Worm (Caenorhabditis elegans) whole organism, early embryonic: ENCODE results near the gene glr-4.

Experiments used
- B0310.2 ChIP-seq: sonication (generic microtip); optimal IDR thresholded peaks from 2 replicates; lab custom pipeline; 2016; ENCODE audit warnings: mild to moderate bottlenecking, missing genetic modification characterization, missing compliant biosample characterization
- F13C5.2 ChIP-seq: sonication (generic microtip); optimal IDR thresholded peaks from 2 replicates; lab custom pipeline; 2017; ENCODE audit warnings: mild to moderate bottlenecking, missing genetic modification characterization, inconsistent platforms, missing compliant biosample characterization
- aly-1 ChIP-seq: sonication (generic microtip); optimal IDR thresholded peaks from 2 replicates; lab custom pipeline; 2016; ENCODE audit warnings: missing genetic modification characterization, missing compliant biosample characterization
- ama-1 ChIP-seq: fragments of 150-350 bp; optimal IDR thresholded peaks from 2 replicates; lab custom pipeline; 2014
- ceh-13 ChIP-seq: fragments of 200-800 bp; sonication (Bioruptor generic); optimal IDR thresholded peaks from 2 replicates; lab custom pipeline; 2018; ENCODE audit warnings: mild to moderate bottlenecking, missing genetic modification characterization, missing compliant biosample characterization
- ceh-36 ChIP-seq: sonication (generic microtip); optimal IDR thresholded peaks from 2 replicates; lab custom pipeline; 2016; ENCODE audit warnings: missing genetic modification characterization, inconsistent platforms, missing compliant biosample characterization
- ets-7 ChIP-seq: sonication (generic microtip); optimal IDR thresholded peaks from 2 replicates; lab custom pipeline; 2016; ENCODE audit warnings: missing genotype, missing genetic modification characterization, missing compliant biosample characterization
- flt-1 ChIP-seq: fragments of 200-800 bp; sonication (Bioruptor generic); IDR thresholded peaks from 2 replicates; pipeline ENCODE4 v1.3.6; 2022; ENCODE audit warnings: missing genetic modification characterization, missing compliant biosample characterization
- hmbx-1 ChIP-seq: sonication (generic microtip); optimal IDR thresholded peaks from 2 replicates; lab custom pipeline; 2016; ENCODE audit warnings: mild to moderate bottlenecking, missing genetic modification characterization, missing compliant biosample characterization
- hmg-4 ChIP-seq: fragments of 200-800 bp; sonication (Bioruptor generic); optimal IDR thresholded peaks from 2 replicates; lab custom pipeline; 2018; ENCODE audit warnings: mild to moderate bottlenecking, missing genetic modification characterization, missing compliant biosample characterization
- hnd-1 ChIP-seq: sonication (generic microtip); optimal IDR thresholded peaks from 2 replicates; lab custom pipeline; 2016; ENCODE audit warnings: missing genetic modification characterization, missing compliant biosample characterization
- pes-1 ChIP-seq: fragments of 200-800 bp; sonication (Bioruptor generic); IDR thresholded peaks from 2 replicates; pipeline ENCODE4 v1.3.6; 2022; ENCODE audit warnings: missing genetic modification reagents, missing genetic modification characterization, missing compliant biosample characterization
- scrt-1 ChIP-seq: fragments of 200-800 bp; sonication (Bioruptor generic); IDR thresholded peaks from 2 replicates; pipeline ENCODE4 v1.3.6; 2022; ENCODE audit warnings: missing genetic modification characterization, missing compliant biosample characterization
- sea-1 ChIP-seq: fragments of 200-800 bp; sonication (Bioruptor generic); conservative IDR thresholded peaks from 2 replicates; pipeline ENCODE4 v1.3.6; 2022; ENCODE audit warnings: missing genetic modification characterization, missing compliant biosample characterization
- tbx-11 ChIP-seq: fragments of 200-800 bp; sonication (Bioruptor generic); IDR thresholded peaks from 2 replicates; pipeline ENCODE4 v1.3.6; 2022; ENCODE audit warnings: missing genetic modification characterization, missing compliant biosample characterization
- tbx-37 ChIP-seq: fragments of 200-800 bp; sonication (Bioruptor generic); conservative IDR thresholded peaks from 2 replicates; pipeline ENCODE4 v1.3.6; 2022; ENCODE audit warnings: missing genetic modification reagents, missing genetic modification characterization, missing compliant biosample characterization
- tra-4 ChIP-seq: sonication (generic microtip); optimal IDR thresholded peaks from 2 replicates; lab custom pipeline; 2017; ENCODE audit warnings: missing genetic modification characterization, missing compliant biosample characterization

The glr-4 gene

DNA sequence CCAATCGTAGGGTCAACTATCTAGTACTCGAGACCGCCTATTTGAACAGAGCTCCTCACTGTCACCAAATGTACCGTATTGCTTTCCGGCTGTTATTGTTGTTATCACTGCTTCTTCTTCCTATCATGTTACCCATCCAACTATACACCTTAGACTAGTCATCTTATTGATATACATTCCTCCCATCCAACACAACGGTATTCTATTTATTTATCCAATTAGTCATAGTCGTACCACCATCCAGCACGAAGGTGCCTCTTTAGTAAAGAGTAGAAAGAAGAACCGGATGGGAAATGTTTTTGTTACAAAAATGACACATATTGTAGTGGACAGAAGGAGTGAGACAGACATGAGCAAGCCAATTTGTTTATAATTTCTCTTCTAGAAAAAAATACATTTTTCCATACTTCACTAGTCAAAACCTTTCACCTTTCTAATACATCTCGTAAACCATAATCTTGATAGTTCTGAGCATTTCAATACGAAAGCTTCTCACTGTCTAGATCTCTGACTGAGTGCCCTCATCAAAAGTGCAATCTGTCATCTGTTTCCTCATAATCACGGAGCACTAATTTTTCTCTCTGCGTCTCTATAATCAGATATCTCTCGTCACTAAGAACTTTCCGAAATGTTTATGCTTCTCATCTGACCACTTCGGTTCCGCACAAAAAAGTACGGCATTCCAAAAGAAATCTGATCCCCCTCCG is 16.2 kb upstream of the glr-4 start:
- no peak for TF ChIP-seq tbx-37 (GFP tag; lab: Robert Waterston, UW)
- no peak for TF ChIP-seq scrt-1 (GFP tag; lab: Robert Waterston, UW)
- TF ChIP-seq hmg-4 (GFP tag; lab: Kevin White, UChicago): no peak
- TF ChIP-seq hmbx-1 (tag; lab: Kevin White, UChicago): no peak
- TF ChIP-seq ama-1: no peak
- no peak for TF ChIP-seq flt-1 (GFP tag; lab: Robert Waterston, UW)
- no peak for TF ChIP-seq aly-1 (tag; lab: Kevin White, UChicago)
- TF ChIP-seq ceh-13 (GFP tag; lab: Kevin White, UChicago): no peak
- TF ChIP-seq tbx-11: no peak
- TF ChIP-seq hnd-1 (tag; lab: Kevin White, UChicago): no peak
- no peak for TF ChIP-seq F13C5.2 (tag; lab: Kevin White, UChicago)
- no peak for TF ChIP-seq B0310.2 (tag; lab: Kevin White, UChicago)

ce11 chrII:7809358-7809914 is 15.3 kb upstream of the glr-4 start:
- TF ChIP-seq ceh-36 (tag; lab: Kevin White, UChicago) (peak; percentile 4), tra-4 (tag; lab: Kevin White, UChicago) (peak; percentile 3), hmg-4 (GFP tag; lab: Kevin White, UChicago) (peak; percentile 58), F13C5.2 (tag; lab: Kevin White, UChicago) (no peak)

- TF ChIP-seq aly-1 (tag; lab: Kevin White, UChicago) (no peak), flt-1 (GFP tag; lab: Robert Waterston, UW) (no peak), ets-7 (no peak), hnd-1 (tag; lab: Kevin White, UChicago) (no peak), tra-4 (tag; lab: Kevin White, UChicago) (no peak), tbx-37 (GFP tag; lab: Robert Waterston, UW) (no peak), B0310.2 (tag; lab: Kevin White, UChicago) (no peak), scrt-1 (GFP tag; lab: Robert Waterston, UW) (no peak), pes-1 (no peak), ceh-36 (tag; lab: Kevin White, UChicago) (no peak), ceh-13 (GFP tag; lab: Kevin White, UChicago) (no peak), ama-1 (no peak), F13C5.2 (tag; lab: Kevin White, UChicago) (no peak), tbx-11 (no peak), hmg-4 (GFP tag; lab: Kevin White, UChicago) (no peak), sea-1 (GFP tag; lab: Robert Waterston, UW) (no peak), hmbx-1 (tag; lab: Kevin White, UChicago) (no peak)
Measured at ce11 chrII:7808950-7809349, 14.8 kb upstream of the glr-4 start.

DNA sequence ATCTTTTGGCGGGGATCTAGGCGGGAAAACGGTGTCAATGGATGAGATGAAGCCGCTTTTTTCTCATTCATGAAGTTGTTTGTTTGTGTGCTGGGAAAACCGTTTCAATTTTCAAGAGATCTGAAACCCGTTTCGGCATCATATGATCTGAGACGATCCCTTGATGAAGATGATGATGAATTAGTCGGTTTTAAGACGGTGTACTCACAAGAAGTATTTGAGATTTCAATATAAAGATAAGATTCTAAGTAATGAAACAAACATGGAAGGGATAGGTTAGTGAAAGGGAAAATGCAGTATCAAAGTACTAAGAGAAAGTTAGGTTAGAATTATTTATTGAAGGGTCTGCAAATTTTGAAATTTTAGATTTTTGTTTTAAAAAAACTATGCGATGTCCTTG is 14.0 kb upstream of the glr-4 start:
- TF ChIP-seq hmg-4 (GFP tag; lab: Kevin White, UChicago): no peak
- no peak for TF ChIP-seq ceh-36 (tag; lab: Kevin White, UChicago)
- no peak for TF ChIP-seq tra-4 (tag; lab: Kevin White, UChicago)

ce11 chrII:7806872-7807271 is 12.8 kb upstream of the glr-4 start:
- no peak for TF ChIP-seq ceh-13 (GFP tag; lab: Kevin White, UChicago)
- no peak for TF ChIP-seq sea-1 (GFP tag; lab: Robert Waterston, UW)
- TF ChIP-seq ama-1: no peak
- no peak for TF ChIP-seq B0310.2 (tag; lab: Kevin White, UChicago)
- no peak for TF ChIP-seq tbx-11
- no peak for TF ChIP-seq scrt-1 (GFP tag; lab: Robert Waterston, UW)
- TF ChIP-seq ets-7: no peak
- TF ChIP-seq hmg-4 (GFP tag; lab: Kevin White, UChicago): no peak
- TF ChIP-seq tbx-37 (GFP tag; lab: Robert Waterston, UW): no peak
- TF ChIP-seq tra-4 (tag; lab: Kevin White, UChicago): no peak
- TF ChIP-seq F13C5.2 (tag; lab: Kevin White, UChicago): no peak
- no peak for TF ChIP-seq pes-1

- no peak for TF ChIP-seq tbx-11
- TF ChIP-seq hmbx-1 (tag; lab: Kevin White, UChicago): no peak
- no peak for TF ChIP-seq aly-1 (tag; lab: Kevin White, UChicago)
- TF ChIP-seq B0310.2 (tag; lab: Kevin White, UChicago): no peak
- no peak for TF ChIP-seq tra-4 (tag; lab: Kevin White, UChicago)
- no peak for TF ChIP-seq F13C5.2 (tag; lab: Kevin White, UChicago)
- no peak for TF ChIP-seq ama-1
Measured at ce11 chrII:7806054-7806453, 11.9 kb upstream of the glr-4 start.

DNA sequence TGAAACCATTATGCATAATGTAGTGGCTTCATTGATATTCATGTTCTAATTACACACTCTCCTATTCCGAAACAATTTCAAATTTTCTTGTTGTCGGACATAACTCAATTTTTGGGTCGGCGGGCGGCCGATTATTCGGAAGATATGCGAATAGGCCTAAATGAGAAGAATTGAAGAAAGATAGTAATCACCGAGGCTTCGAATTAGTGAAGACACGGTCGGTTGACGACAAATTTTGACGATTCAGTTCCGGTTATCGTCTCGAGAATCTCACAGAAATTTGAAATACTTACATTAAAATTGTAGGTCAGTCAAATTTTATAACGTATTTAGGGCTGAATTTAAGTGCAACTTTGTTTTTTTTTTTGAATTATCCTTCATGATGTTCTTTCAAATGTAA is 9.1 kb upstream of the glr-4 start:
- no peak for TF ChIP-seq ets-7

DNA sequence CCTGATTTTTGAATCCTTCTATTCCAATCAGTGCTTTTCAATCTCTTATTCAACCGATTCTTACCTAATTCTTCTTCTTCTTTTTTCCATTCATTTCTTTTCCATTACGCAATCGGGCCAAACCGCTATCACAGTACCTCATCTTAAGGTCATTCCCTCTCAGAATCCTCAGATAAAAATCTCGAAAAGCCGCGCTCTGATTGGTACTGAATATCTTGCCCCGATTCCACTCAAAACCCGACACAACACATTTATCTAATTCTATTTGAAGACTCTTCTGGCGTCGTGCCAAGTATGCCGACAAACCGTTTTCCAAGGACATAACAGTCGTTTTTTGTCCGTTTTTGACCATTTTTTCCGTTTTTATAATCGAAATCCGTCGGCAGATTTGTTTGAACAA is 7.8 kb upstream of the glr-4 start:
- TF ChIP-seq ceh-36 (tag; lab: Kevin White, UChicago) (no peak), sea-1 (GFP tag; lab: Robert Waterston, UW) (no peak), hmg-4 (GFP tag; lab: Kevin White, UChicago) (no peak), ceh-13 (GFP tag; lab: Kevin White, UChicago) (no peak), aly-1 (tag; lab: Kevin White, UChicago) (no peak), ets-7 (no peak), tbx-11 (no peak), B0310.2 (tag; lab: Kevin White, UChicago) (no peak), hnd-1 (tag; lab: Kevin White, UChicago) (no peak), ama-1 (no peak)
